Fruit fly (Drosophila melanogaster): ENCODE results near the gene CG9967.

The CG9967 gene

dm6 chr2L:2380805-2381204 is 23.6 kb upstream of the CG9967 start, which contains the start of gene Eogt (continued):
- no peak for TF ChIP-seq Kr (GFP tag; optimal IDR thresholded peaks at IDR 0.05)
- peak; percentile 80 for TF ChIP-seq HHEX (GFP tag; optimal IDR thresholded peaks at IDR 0.05)
- peak; percentile 95 for TF ChIP-seq gce (GFP tag; IDR thresholded peaks at IDR 0.05)
- peak; percentile 52; the same call in 1 of the 2 replicates for TF ChIP-seq CG13287 (GFP tag; IDR thresholded peaks at IDR 0.05; ENCODE audit: partially characterized antibody)
- TF ChIP-seq CG10267 (tag; optimal IDR thresholded peaks at IDR 0.05), result peak; percentile 87
- peak; percentile 92 for TF ChIP-seq ro (GFP tag; IDR thresholded peaks at IDR 0.05)
- no peak for TF ChIP-seq eve (GFP tag; optimal IDR thresholded peaks at IDR 0.05)
- no peak for TF ChIP-seq nau (GFP tag; optimal IDR thresholded peaks at IDR 0.05)
- TF ChIP-seq CG14050 (GFP tag; IDR thresholded peaks at IDR 0.05), result peak; percentile 94
- TF ChIP-seq GATAe (GFP tag; conservative IDR thresholded peaks at IDR 0.05), result peak; percentile 82
- peak; percentile 73 for TF ChIP-seq vfl (GFP tag; optimal IDR thresholded peaks at IDR 0.05)
- peak; percentile 84 for TF ChIP-seq ewg (GFP tag; optimal IDR thresholded peaks at IDR 0.05)
- peak; percentile 45 for TF ChIP-seq exex (tag; optimal IDR thresholded peaks at IDR 0.05)
- TF ChIP-seq Fer1 (GFP tag; optimal IDR thresholded peaks at IDR 0.05), result peak; percentile 83
- TF ChIP-seq Hand (GFP tag; optimal IDR thresholded peaks at IDR 0.05), result peak; percentile 64
- peak; percentile 94 for TF ChIP-seq Dek (tag; optimal IDR thresholded peaks at IDR 0.05)
- peak; percentile 78 for TF ChIP-seq CG6254 (GFP tag; optimal IDR thresholded peaks at IDR 0.05)
- TF ChIP-seq CG10543 (GFP tag; optimal IDR thresholded peaks at IDR 0.05), result peak; percentile 44
- peak; percentile 79 for TF ChIP-seq Six4 (GFP tag; optimal IDR thresholded peaks at IDR 0.05)
- peak; percentile 71 for TF ChIP-seq ac (GFP tag; optimal IDR thresholded peaks at IDR 0.05)
- no peak for TF ChIP-seq amos (GFP tag; IDR thresholded peaks at IDR 0.05; ENCODE audit: partially characterized antibody)
- TF ChIP-seq tgo (GFP tag; IDR thresholded peaks at IDR 0.05), result peak; percentile 97
- peak; percentile 93 for TF ChIP-seq CG12942 (GFP tag; optimal IDR thresholded peaks at IDR 0.05)
- peak; percentile 96 for TF ChIP-seq ap (GFP tag; IDR thresholded peaks at IDR 0.05)
- peak; percentile 92 for TF ChIP-seq CG11247 (GFP tag; IDR thresholded peaks at IDR 0.05)
- TF ChIP-seq Lim3 (GFP tag; IDR thresholded peaks at IDR 0.05), result peak; percentile 84
- peak; percentile 71 for TF ChIP-seq scrt (GFP tag; optimal IDR thresholded peaks at IDR 0.05)
- peak; percentile 95 for TF ChIP-seq H15 (GFP tag; IDR thresholded peaks at IDR 0.05)
- TF ChIP-seq CG12391 (tag; optimal IDR thresholded peaks at IDR 0.05), result peak; percentile 96
- TF ChIP-seq CG5953 (GFP tag; IDR thresholded peaks at IDR 0.05), result peak; percentile 94
- peak; percentile 91 for TF ChIP-seq NfI (GFP tag; optimal IDR thresholded peaks at IDR 0.05)
- no peak for TF ChIP-seq CG14965 (GFP tag; optimal IDR thresholded peaks at IDR 0.05; ENCODE audit: borderline replicate concordance)
- no peak for TF ChIP-seq CG9876 (GFP tag; optimal IDR thresholded peaks at IDR 0.05)
- peak; percentile 96 for TF ChIP-seq otp (GFP tag; IDR thresholded peaks at IDR 0.05)
- TF ChIP-seq CG14860 (GFP tag; IDR thresholded peaks at IDR 0.05; ENCODE audit: partially characterized antibody), result no peak
- TF ChIP-seq dimm (GFP tag; IDR thresholded peaks at IDR 0.05), result peak; percentile 93
- TF ChIP-seq sim (GFP tag; IDR thresholded peaks at IDR 0.05), result peak; percentile 92
- TF ChIP-seq CG8281 (tag; optimal IDR thresholded peaks at IDR 0.05), result peak; percentile 75
- peak; percentile 51 for TF ChIP-seq CG6854 (GFP tag; optimal IDR thresholded peaks at IDR 0.05)
- peak; percentile 94 for TF ChIP-seq CG8924 (tag; optimal IDR thresholded peaks at IDR 0.05)
- TF ChIP-seq lilli (GFP tag; optimal IDR thresholded peaks at IDR 0.05), result peak; percentile 92
- TF ChIP-seq vvl (GFP tag; IDR thresholded peaks at IDR 0.05), result peak; percentile 98
- no peak for TF ChIP-seq fru (optimal IDR thresholded peaks at IDR 0.05)
- no peak for TF ChIP-seq chinmo (GFP tag; IDR thresholded peaks at IDR 0.05; ENCODE audit: partially characterized antibody)
- TF ChIP-seq CG2889 (GFP tag; IDR thresholded peaks at IDR 0.05), result peak; percentile 94
- TF ChIP-seq BEAF-32 (GFP tag; optimal IDR thresholded peaks at IDR 0.05), result peak; percentile 44
- peak; percentile 89 for TF ChIP-seq CG43689 (GFP tag; IDR thresholded peaks at IDR 0.05)
- TF ChIP-seq Doc3 (GFP tag; IDR thresholded peaks at IDR 0.05; ENCODE audit: partially characterized antibody), result no peak
- TF ChIP-seq Dll (GFP tag; IDR thresholded peaks at IDR 0.05; ENCODE audit: partially characterized antibody), result no peak
- TF ChIP-seq C15 (GFP tag; IDR thresholded peaks at IDR 0.05), result peak; percentile 71; the same call in 1 of the 3 replicates
- peak; percentile 27 for TF ChIP-seq gro (GFP tag; optimal IDR thresholded peaks at IDR 0.05)
